Worm (Caenorhabditis elegans) whole organism, L4/young adult: ENCODE results near the gene ZK652.8.

ENCODE experiments used
- W03F9.2 ChIP-seq: fragments of 150-350 bp; optimal IDR thresholded peaks from 2 replicates; lab custom pipeline; 2014; ENCODE audit warnings: missing biosample characterization, missing genetic modification characterization
- him-1 ChIP-seq: sonication (generic microtip); optimal IDR thresholded peaks from 2 replicates; lab custom pipeline; 2016; ENCODE audit warnings: missing genotype, missing genetic modification reagents, missing genetic modification characterization, missing compliant biosample characterization

DNA sequence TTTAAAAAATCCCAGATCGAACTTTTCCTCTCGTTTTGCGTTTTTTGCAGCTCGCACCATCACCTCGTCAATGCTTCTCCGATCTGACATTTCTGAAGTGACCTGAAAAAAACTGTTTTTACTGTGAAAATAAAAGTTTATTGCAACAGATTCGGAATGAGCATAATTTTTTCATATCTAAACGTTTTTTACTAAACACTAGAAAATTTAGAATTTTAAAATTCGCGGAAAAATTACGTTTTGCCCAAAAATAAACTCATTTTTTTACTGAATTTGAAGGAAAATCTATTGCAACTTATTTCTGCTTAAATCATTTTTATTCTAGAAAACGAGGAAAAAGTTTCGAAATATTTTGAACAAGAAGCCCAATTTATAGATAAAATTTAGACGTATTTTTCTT, 39.5 kb upstream of the ZK652.8 start, which contains the start of gene ZK688.9:
- no peak for TF ChIP-seq him-1 (tag; lab: Kevin White, UChicago)
- TF ChIP-seq W03F9.2 (tag; lab: Kevin White, UChicago): no peak
